Fruit fly (Drosophila melanogaster) whole organism, embryonic: ENCODE measurements around the gene FoxL1.

Experiments
- ATbp ChIP-seq: fragments of 200-800 bp; sonication (Bioruptor generic); optimal IDR thresholded peaks from 2 replicates; lab custom pipeline; 2017; ENCODE audit warnings: missing biosample characterization, mild to moderate bottlenecking, missing genetic modification characterization, missing genetic modification reagents
- Asciz ChIP-seq: fragments of 200-800 bp; sonication (Bioruptor generic); optimal IDR thresholded peaks from 2 replicates; lab custom pipeline; 2017; ENCODE audit warnings: missing biosample characterization, mild to moderate bottlenecking, missing genetic modification characterization, missing genetic modification reagents
- CG10147 ChIP-seq: fragments of 200-800 bp; sonication (Bioruptor generic); optimal IDR thresholded peaks from 2 replicates; lab custom pipeline; 2019; ENCODE audit warnings: missing biosample characterization, mild to moderate bottlenecking, missing genetic modification characterization, moderate library complexity
- CG11398 ChIP-seq: fragments of 200-800 bp; sonication (Bioruptor generic); optimal IDR thresholded peaks from 2 replicates; lab custom pipeline; 2016; ENCODE audit warnings: missing biosample characterization, missing genetic modification characterization
- CG12104 ChIP-seq: fragments of 200-800 bp; sonication (Bioruptor generic); optimal IDR thresholded peaks from 3 replicates; lab custom pipeline; 2016; ENCODE audit warnings: missing biosample characterization, missing genetic modification characterization
- CG14860 ChIP-seq: fragments of 200-800 bp; sonication (Bioruptor generic); IDR thresholded peaks from 3 replicates; pipeline ENCODE4 v1.3.6; 2022; ENCODE audit warnings: missing biosample characterization, missing genetic modification characterization; ENCODE audit not compliant: partially characterized antibody
- CG15479 ChIP-seq: fragments of 200-800 bp; sonication (Bioruptor generic); optimal IDR thresholded peaks from 3 replicates; lab custom pipeline; 2019; ENCODE audit warnings: missing biosample characterization, mild to moderate bottlenecking, missing genetic modification characterization, moderate library complexity
- CG16813 ChIP-seq: fragments of 200-800 bp; sonication (Bioruptor generic); IDR thresholded peaks from 3 replicates; pipeline ENCODE4 v1.3.6; 2022; ENCODE audit warnings: missing biosample characterization, missing genetic modification characterization; ENCODE audit not compliant: partially characterized antibody
- CG2678 ChIP-seq: fragments of 200-800 bp; sonication (Bioruptor generic); optimal IDR thresholded peaks from 3 replicates; lab custom pipeline; 2019; ENCODE audit warnings: missing biosample characterization, mild to moderate bottlenecking, missing genetic modification characterization, moderate library complexity
- CG2889 ChIP-seq: fragments of 200-800 bp; sonication (Bioruptor generic); IDR thresholded peaks from 3 replicates; pipeline ENCODE4 v1.3.6; 2022; ENCODE audit warnings: missing biosample characterization, missing genetic modification characterization
- CG30403 ChIP-seq: fragments of 200-800 bp; sonication (Bioruptor generic); optimal IDR thresholded peaks from 3 replicates; lab custom pipeline; 2016; ENCODE audit warnings: missing biosample characterization, missing genetic modification characterization
- CG3281 ChIP-seq: fragments of 200-800 bp; sonication (Bioruptor generic); optimal IDR thresholded peaks from 3 replicates; lab custom pipeline; 2017; ENCODE audit warnings: missing biosample characterization, mild to moderate bottlenecking, missing genetic modification characterization
- CG3726 ChIP-seq: fragments of 200-800 bp; sonication (Bioruptor generic); IDR thresholded peaks from 3 replicates; pipeline ENCODE4, ENCODE4 v1.3.6; 2022; ENCODE audit warnings: missing biosample characterization, missing genetic modification characterization
- CG3838 ChIP-seq: fragments of 200-800 bp; sonication (Bioruptor generic); optimal IDR thresholded peaks from 3 replicates; lab custom pipeline; 2016; ENCODE audit warnings: missing biosample characterization, missing genetic modification characterization
- CG6689 ChIP-seq: fragments of 200-800 bp; sonication (Bioruptor generic); IDR thresholded peaks from 2 replicates; pipeline ENCODE4 v1.3.6; 2022; ENCODE audit warnings: missing biosample characterization, missing genetic modification characterization
- CG7839 ChIP-seq: fragments of 200-800 bp; sonication (Bioruptor generic); optimal IDR thresholded peaks from 3 replicates; lab custom pipeline; 2018; ENCODE audit warnings: missing biosample characterization, mild to moderate bottlenecking, missing genetic modification characterization, moderate library complexity
- CG8388 ChIP-seq: fragments of 200-800 bp; sonication (Bioruptor generic); optimal IDR thresholded peaks from 2 replicates; lab custom pipeline; 2019; ENCODE audit warnings: missing biosample characterization, mild to moderate bottlenecking, missing genetic modification characterization, moderate library complexity
- CG8478 ChIP-seq: fragments of >200 bp; optimal IDR thresholded peaks from 2 replicates; lab custom pipeline; 2018
- CoRest ChIP-seq: fragments of 200-800 bp; sonication (Bioruptor generic); optimal IDR thresholded peaks from 3 replicates; lab custom pipeline; 2018; ENCODE audit warnings: missing biosample characterization, mild to moderate bottlenecking, missing genetic modification characterization, moderate library complexity
- CrebB ChIP-seq: fragments of 200-800 bp; sonication (Bioruptor generic); optimal IDR thresholded peaks from 3 replicates; lab custom pipeline; 2018; ENCODE audit warnings: missing biosample characterization, mild to moderate bottlenecking, missing genetic modification characterization
- D19A ChIP-seq: fragments of 200-800 bp; optimal IDR thresholded peaks from 3 replicates; lab custom pipeline; 2019; ENCODE audit warnings: missing biosample characterization, mild to moderate bottlenecking, missing genetic modification characterization, moderate library complexity
- Dfd ChIP-seq, 2 experiments: fragments of >200 bp; optimal IDR thresholded peaks; 2 replicates each; lab custom pipeline; 2017; ENCODE audit warnings: missing biosample characterization in 2 of 2, missing genetic modification characterization in 2 of 2
- ERR ChIP-seq: fragments of 200-800 bp; sonication (Bioruptor generic); optimal IDR thresholded peaks from 2 replicates; lab custom pipeline; 2016; ENCODE audit warnings: missing biosample characterization, missing genetic modification characterization
- Hmr ChIP-seq: fragments of 200-800 bp; sonication (Bioruptor generic); optimal IDR thresholded peaks from 3 replicates; lab custom pipeline; 2017; ENCODE audit warnings: mild to moderate bottlenecking, missing biosample characterization, missing genetic modification reagents, missing genetic modification characterization
- Jarid2 ChIP-seq: fragments of 200-800 bp; sonication (Bioruptor generic); optimal IDR thresholded peaks from 3 replicates; lab custom pipeline; 2017; ENCODE audit warnings: mild to moderate bottlenecking, missing biosample characterization, missing genetic modification reagents, missing genetic modification characterization
- Max ChIP-seq: fragments of 200-800 bp; sonication (Bioruptor generic); optimal IDR thresholded peaks from 2 replicates; lab custom pipeline; 2016; ENCODE audit warnings: missing biosample characterization, mild to moderate bottlenecking, missing genetic modification characterization
- NFAT ChIP-seq: fragments of 200-800 bp; sonication (Bioruptor generic); IDR thresholded peaks from 2 replicates; pipeline ENCODE4 v1.3.6; 2022; ENCODE audit warnings: missing biosample characterization, missing genetic modification characterization
- Neu2 ChIP-seq: fragments of 200-800 bp; sonication (Bioruptor generic); optimal IDR thresholded peaks from 3 replicates; lab custom pipeline; 2016; ENCODE audit warnings: missing biosample characterization, missing genetic modification characterization, borderline replicate concordance
- Opbp ChIP-seq: fragments of 200-800 bp; sonication (Bioruptor generic); IDR thresholded peaks from 3 replicates; pipeline ENCODE4 v1.3.6; 2022; ENCODE audit warnings: missing biosample characterization, missing genetic modification characterization; ENCODE audit not compliant: partially characterized antibody
- Six4 ChIP-seq: fragments of 200-800 bp; sonication (Bioruptor generic); optimal IDR thresholded peaks from 2 replicates; lab custom pipeline; 2016; ENCODE audit warnings: missing biosample characterization, missing genetic modification characterization
- Spps ChIP-seq: fragments of 200-800 bp; sonication (Bioruptor generic); optimal IDR thresholded peaks from 2 replicates; lab custom pipeline; 2018; ENCODE audit warnings: missing biosample characterization, mild to moderate bottlenecking, missing genetic modification characterization
- Ssrp ChIP-seq: fragments of 200-800 bp; sonication (Bioruptor generic); optimal IDR thresholded peaks from 2 replicates; lab custom pipeline; 2018; ENCODE audit warnings: missing biosample characterization, mild to moderate bottlenecking, missing genetic modification characterization, moderate library complexity
- cas ChIP-seq: fragments of 200-800 bp; sonication (Bioruptor generic); IDR thresholded peaks from 2 replicates; pipeline ENCODE4 v1.3.6; 2022; ENCODE audit warnings: missing biosample characterization, missing genetic modification characterization
- corto ChIP-seq: fragments of 200-800 bp; sonication (Bioruptor generic); optimal IDR thresholded peaks from 2 replicates; lab custom pipeline; 2016; ENCODE audit warnings: missing biosample characterization, mild to moderate bottlenecking, missing genetic modification characterization, moderate library complexity
- danr ChIP-seq: fragments of 200-800 bp; sonication (Bioruptor generic); IDR thresholded peaks from 2 replicates; pipeline ENCODE4 v1.3.6; 2022; ENCODE audit warnings: missing biosample characterization, missing genetic modification characterization
- dmrt99B ChIP-seq: fragments of 200-800 bp; sonication (Bioruptor generic); optimal IDR thresholded peaks from 2 replicates; lab custom pipeline; 2018; ENCODE audit warnings: missing biosample characterization, mild to moderate bottlenecking, missing genetic modification characterization, moderate library complexity
- en ChIP-seq: fragments of 200-800 bp; sonication (Bioruptor generic); optimal IDR thresholded peaks from 2 replicates; lab custom pipeline; 2016; ENCODE audit warnings: missing biosample characterization, missing genetic modification characterization
- exex ChIP-seq: fragments of 200-800 bp; sonication (Bioruptor generic); optimal IDR thresholded peaks from 4 replicates; lab custom pipeline; 2018; ENCODE audit warnings: missing biosample characterization, mild to moderate bottlenecking, missing genetic modification characterization, moderate library complexity
- fd102C ChIP-seq: fragments of 200-800 bp; sonication (Bioruptor generic); optimal IDR thresholded peaks from 2 replicates; lab custom pipeline; 2018; ENCODE audit warnings: missing biosample characterization, mild to moderate bottlenecking, missing genetic modification characterization, moderate library complexity
- grau ChIP-seq: fragments of 200-800 bp; optimal IDR thresholded peaks from 3 replicates; lab custom pipeline; 2019; ENCODE audit warnings: missing biosample characterization, mild to moderate bottlenecking, missing genetic modification characterization, moderate library complexity
- h ChIP-seq: fragments of >200 bp; optimal IDR thresholded peaks from 2 replicates; lab custom pipeline; 2017
- lmd ChIP-seq: fragments of 200-800 bp; sonication (Bioruptor generic); IDR thresholded peaks from 2 replicates; pipeline ENCODE4 v1.3.6; 2022; ENCODE audit warnings: missing biosample characterization, missing genetic modification characterization
- odd ChIP-seq: fragments of 200-800 bp; sonication (Bioruptor generic); optimal IDR thresholded peaks from 2 replicates; lab custom pipeline; 2017; ENCODE audit warnings: missing biosample characterization, mild to moderate bottlenecking, missing genetic modification characterization
- pros ChIP-seq: fragments of 200-800 bp; sonication (Bioruptor generic); optimal IDR thresholded peaks from 3 replicates; lab custom pipeline; 2019; ENCODE audit warnings: missing biosample characterization, mild to moderate bottlenecking, missing genetic modification characterization, moderate library complexity
- sc ChIP-seq, 3 experiments: fragments of >200 bp in 2 of 3; fragments of 200-800 bp in 1 of 3; sonication (Bioruptor generic) in 1 of 3; optimal IDR thresholded peaks; 2 replicates in 2 of 3; 3 replicates in 1 of 3; lab custom pipeline; 2017; ENCODE audit warnings: mild to moderate bottlenecking in 1 of 3, missing biosample characterization in 1 of 3, missing genetic modification characterization in 1 of 3, missing genetic modification reagents in 1 of 3
- scrt ChIP-seq: fragments of 200-800 bp; sonication (Bioruptor generic); optimal IDR thresholded peaks from 2 replicates; lab custom pipeline; 2018; ENCODE audit warnings: missing biosample characterization, mild to moderate bottlenecking, missing genetic modification characterization, moderate library complexity
- sqz ChIP-seq: fragments of 200-800 bp; sonication (Bioruptor generic); optimal IDR thresholded peaks from 3 replicates; lab custom pipeline; 2018; ENCODE audit warnings: missing biosample characterization, mild to moderate bottlenecking, missing genetic modification characterization
- ssp ChIP-seq: fragments of 200-800 bp; sonication (Bioruptor generic); IDR thresholded peaks from 2 replicates; pipeline ENCODE4 v1.3.6; 2022; ENCODE audit warnings: missing biosample characterization, missing genetic modification characterization
- trem ChIP-seq: fragments of 200-800 bp; optimal IDR thresholded peaks from 3 replicates; lab custom pipeline; 2019; ENCODE audit warnings: missing biosample characterization, mild to moderate bottlenecking, missing genetic modification characterization, moderate library complexity
- unpg ChIP-seq: fragments of 200-800 bp; sonication (Bioruptor generic); optimal IDR thresholded peaks from 3 replicates; lab custom pipeline; 2018; ENCODE audit warnings: missing biosample characterization, mild to moderate bottlenecking, missing genetic modification characterization, moderate library complexity
- zfh1 ChIP-seq: fragments of 200-800 bp; sonication (Bioruptor generic); IDR thresholded peaks from 3 replicates; pipeline ENCODE4 v1.3.6; 2022; ENCODE audit warnings: missing biosample characterization, missing genetic modification characterization

Gene FoxL1

dm6 chr3L:4010122-4010521, 8.6 kb upstream of the FoxL1 start (continued):
- no peak for TF ChIP-seq ATbp (GFP tag; lab: Kevin White, UChicago)
- no peak for TF ChIP-seq Dfd (GFP tag; optimal IDR thresholded peaks at IDR 0.05; lab: Kevin White, UChicago)
- TF ChIP-seq en = no peak
- peak; percentile 65 for TF ChIP-seq CG2678
- TF ChIP-seq unpg = peak; percentile 1
- TF ChIP-seq CoRest (tag; lab: Kevin White, UChicago) = peak; percentile 21
- no peak for TF ChIP-seq fd102C (GFP tag; lab: Kevin White, UChicago)
- TF ChIP-seq CG3838 (GFP tag; lab: Kevin White, UChicago) = no peak
- TF ChIP-seq CG7839 (tag; lab: Kevin White, UChicago) = peak; percentile 38
- TF ChIP-seq Ssrp (tag; lab: Kevin White, UChicago) = no peak
- no peak for TF ChIP-seq Spps
- no peak for TF ChIP-seq ssp (GFP tag; lab: Robert Waterston, UW)
- peak; percentile 17 for TF ChIP-seq Asciz (GFP tag; lab: Kevin White, UChicago)
- TF ChIP-seq h (lab: Kevin White, UChicago) = no peak
- TF ChIP-seq CG16813 (GFP tag; lab: Robert Waterston, UW) = no peak
- TF ChIP-seq CG11398 (GFP tag; lab: Kevin White, UChicago) = no peak
- TF ChIP-seq CG8478 = no peak
- TF ChIP-seq odd (GFP tag; lab: Kevin White, UChicago) = no peak
- TF ChIP-seq Jarid2 (GFP tag; lab: Kevin White, UChicago) = no peak
- TF ChIP-seq CG8388 (GFP tag; lab: Kevin White, UChicago) = no peak
- peak; percentile 70 for TF ChIP-seq scrt (GFP tag; lab: Kevin White, UChicago)
- TF ChIP-seq CG12104 (GFP tag; lab: Kevin White, UChicago) = no peak
- TF ChIP-seq Opbp (GFP tag; lab: Robert Waterston, UW) = no peak
- peak; percentile 38 for TF ChIP-seq grau
- no peak for TF ChIP-seq CG6689 (GFP tag; lab: Robert Waterston, UW)
- TF ChIP-seq lmd (GFP tag; lab: Robert Waterston, UW) = no peak
- peak; percentile 53 for TF ChIP-seq dmrt99B (tag; lab: Kevin White, UChicago)
- peak; percentile 21 for TF ChIP-seq CG10147 (GFP tag; lab: Kevin White, UChicago)
- no peak for TF ChIP-seq exex (tag; lab: Kevin White, UChicago)
- TF ChIP-seq ERR (GFP tag; lab: Kevin White, UChicago) = no peak
- no peak for TF ChIP-seq corto (GFP tag; lab: Kevin White, UChicago)
- no peak for TF ChIP-seq Six4
- TF ChIP-seq CG15479 (GFP tag; lab: Kevin White, UChicago) = no peak
- peak; percentile 12 for TF ChIP-seq D19A
- TF ChIP-seq CG30403 (GFP tag; lab: Kevin White, UChicago) = no peak
- no peak for TF ChIP-seq Neu2 (GFP tag; lab: Kevin White, UChicago)
- TF ChIP-seq danr (GFP tag; lab: Robert Waterston, UW) = no peak
- no peak for TF ChIP-seq cas
- TF ChIP-seq Hmr = peak; percentile 47
- TF ChIP-seq sc (optimal IDR thresholded peaks at IDR 0.05; lab: Kevin White, UChicago) = no peak
- no peak for TF ChIP-seq sc (GFP tag; optimal IDR thresholded peaks at IDR 0.05; lab: Kevin White, UChicago)
- no peak for TF ChIP-seq NFAT (GFP tag; lab: Robert Waterston, UW)
- no peak for TF ChIP-seq CG2889 (GFP tag; lab: Robert Waterston, UW)
- no peak for TF ChIP-seq zfh1
- no peak for TF ChIP-seq CrebB (tag; lab: Kevin White, UChicago)
- no peak for TF ChIP-seq sqz (GFP tag; lab: Kevin White, UChicago)
- TF ChIP-seq trem (tag; lab: Kevin White, UChicago) = no peak
- no peak for TF ChIP-seq CG3726 (GFP tag; lab: Robert Waterston, UW)
- no peak for TF ChIP-seq pros (GFP tag; lab: Kevin White, UChicago)
- TF ChIP-seq CG14860 (GFP tag; lab: Robert Waterston, UW) = no peak
- no peak for TF ChIP-seq Max (GFP tag; lab: Kevin White, UChicago)
- TF ChIP-seq CG3281 = peak; percentile 37
